Fruit fly (Drosophila melanogaster): ENCODE results near the gene CG11555.

Gene CG11555

DNA sequence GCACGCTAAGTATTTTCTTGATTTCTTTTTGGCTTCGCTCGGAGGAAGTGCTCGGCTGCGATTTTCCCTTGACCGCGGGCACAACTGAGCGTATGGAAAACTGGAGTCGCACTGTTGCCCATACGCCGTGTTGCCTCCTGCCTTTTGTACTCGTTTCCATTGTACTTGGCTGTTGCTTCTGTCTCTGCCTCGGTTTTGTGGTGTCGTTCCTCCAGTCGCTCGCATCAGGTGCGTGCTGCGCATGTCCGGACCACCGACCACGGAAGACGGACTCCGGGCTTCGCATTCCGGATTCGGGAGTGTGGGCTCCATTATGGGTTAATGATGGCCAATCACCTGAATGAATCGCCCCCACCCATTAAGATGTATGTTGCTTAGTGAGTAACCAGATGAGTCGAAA lies 18.0 kb downstream of the CG11555 start, which contains the start of gene CG3625:
Gene CG3625, minus strand, starts transcription at position 139 of the 400 bp plus-strand sequence.
- TF ChIP-seq CG17801 (GFP tag; optimal IDR thresholded peaks at IDR 0.05; ENCODE audit: partially characterized antibody) = no peak

DNA sequence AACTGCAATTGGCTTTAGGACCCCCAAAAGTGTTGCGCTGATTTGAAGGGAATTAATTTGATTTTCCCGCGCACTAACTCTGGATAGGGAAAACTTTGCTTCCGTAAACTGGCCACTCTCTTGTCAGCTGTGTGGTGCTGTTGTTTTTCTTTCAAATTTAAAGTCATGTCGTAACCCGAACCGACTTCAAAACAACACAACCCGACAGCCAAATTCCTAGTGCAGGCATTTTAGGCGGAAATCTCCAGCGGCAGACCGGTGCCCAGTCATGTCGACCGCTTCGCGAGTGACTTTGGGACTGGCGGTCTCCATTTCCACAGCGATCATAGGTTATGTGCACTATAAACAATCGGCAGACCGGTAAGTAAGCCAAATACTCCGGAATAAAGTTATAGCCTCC lies 18.7 kb downstream of the CG11555 start, which contains the start of gene CG11562:
Gene CG11562, plus strand, starts transcription at position 119 of the 400 bp plus-strand sequence.
- peak; percentile 2 for TF ChIP-seq CG17801 (GFP tag; optimal IDR thresholded peaks at IDR 0.05; ENCODE audit: partially characterized antibody)

DNA sequence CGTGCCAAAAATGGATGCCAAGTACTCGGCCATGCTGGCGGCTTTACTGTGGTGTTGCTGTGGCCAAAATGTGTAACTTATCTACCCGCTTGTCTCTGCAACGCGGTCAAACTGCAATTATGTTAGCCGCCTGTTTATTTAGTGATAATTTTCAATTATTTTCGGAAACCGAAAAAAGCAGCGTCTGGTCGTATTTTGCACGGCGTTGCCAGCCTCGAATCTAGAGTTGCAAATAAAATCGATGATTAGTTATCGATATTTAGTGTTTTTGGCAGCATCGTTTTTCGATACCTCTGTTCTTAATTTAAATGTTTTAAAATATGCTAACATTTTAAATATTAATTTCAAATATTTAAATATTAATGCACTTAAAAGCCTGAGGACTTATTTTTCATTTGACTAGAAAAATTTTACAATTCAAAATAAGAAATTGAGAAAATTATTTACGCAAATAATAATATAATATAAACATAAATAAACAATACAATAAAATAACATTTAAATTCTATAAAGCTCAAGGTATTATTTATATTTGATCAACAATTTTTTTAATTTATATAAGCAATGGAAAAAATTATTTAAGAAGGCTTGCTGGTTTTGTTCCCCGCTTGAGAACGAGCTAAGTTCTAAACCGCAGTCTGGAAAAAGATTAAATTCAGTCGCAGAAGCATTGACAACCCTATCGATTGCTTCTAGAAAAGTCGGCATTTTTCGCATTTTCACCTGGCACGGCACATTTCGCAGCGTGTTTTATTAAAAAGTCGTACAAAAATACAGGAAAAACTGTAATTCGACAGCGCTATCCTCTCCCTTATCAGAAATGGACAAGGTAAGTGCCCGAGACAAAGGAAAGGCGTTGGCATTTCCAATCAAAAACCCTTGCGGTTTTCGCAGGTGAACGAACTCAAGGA lies 21.1 kb downstream of the CG11555 start, which contains the start of the genes U2af38 and Stip1:
Gene U2af38, minus strand, starts transcription at position 230 of the 911 bp plus-strand sequence.
Gene Stip1, plus strand, starts transcription at position 671 of the 911 bp plus-strand sequence.
- TF ChIP-seq CG17801 (GFP tag; optimal IDR thresholded peaks at IDR 0.05; ENCODE audit: partially characterized antibody) = no peak

DNA sequence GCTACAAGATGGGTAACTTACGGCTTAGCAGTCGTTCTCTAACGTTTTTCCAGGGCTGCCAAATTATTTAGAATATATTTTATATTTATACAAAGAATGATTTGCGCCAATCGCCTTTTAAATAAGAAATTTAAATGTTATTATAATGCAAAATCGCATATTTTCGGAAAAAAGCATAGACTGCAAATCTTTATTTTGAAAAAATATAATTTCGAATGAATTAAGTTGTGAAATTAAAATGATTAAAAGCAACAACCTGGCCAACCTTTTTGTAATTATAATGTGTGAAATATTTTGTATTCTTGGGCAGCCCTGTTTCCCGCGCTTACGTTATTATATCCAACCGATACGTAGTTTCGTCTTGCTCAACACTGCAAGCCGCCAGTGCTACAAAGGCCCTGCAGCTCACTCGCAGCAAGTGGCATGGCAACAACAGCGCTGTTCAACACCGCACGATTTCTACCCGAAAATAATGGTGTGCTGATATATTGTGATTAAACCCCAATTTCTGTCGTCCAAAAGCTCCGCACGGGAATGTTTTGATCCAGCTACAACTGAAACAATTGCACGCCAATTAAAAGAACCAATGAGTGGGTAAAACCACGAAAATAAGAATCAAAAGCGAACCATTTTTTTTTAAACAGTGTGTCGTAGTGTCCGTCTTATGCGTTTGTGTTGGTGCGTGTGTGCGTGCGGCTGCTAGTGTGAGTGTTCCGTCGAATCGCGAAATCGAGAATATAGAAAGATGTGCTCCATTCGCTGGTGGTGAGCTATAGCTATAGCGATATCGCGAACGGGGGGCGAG lies 24.0 kb downstream of the CG11555 start, which contains the start of gene Pi3K21B:
Gene Pi3K21B, plus strand, starts transcription at position 401 of the 805 bp plus-strand sequence.
- peak; percentile 81 for TF ChIP-seq CG17801 (GFP tag; optimal IDR thresholded peaks at IDR 0.05; ENCODE audit: partially characterized antibody)

DNA sequence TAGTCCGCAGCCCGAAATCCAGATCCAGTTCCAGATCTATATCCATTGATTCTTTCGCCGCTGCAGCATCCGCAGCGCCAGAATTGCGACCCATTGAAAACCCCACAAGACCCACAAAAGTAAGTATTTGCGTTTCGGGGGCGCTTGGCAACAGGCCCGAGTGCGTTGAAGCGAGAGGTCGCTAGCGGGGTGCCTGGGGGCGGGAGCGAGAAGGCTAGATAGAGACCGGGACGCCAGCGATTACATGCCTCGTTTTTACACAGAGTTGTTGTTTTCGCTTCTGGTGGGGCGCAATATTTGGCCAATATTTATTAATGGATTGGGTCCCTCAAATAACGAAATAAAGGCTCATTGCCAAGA lies 24.6 kb downstream of the CG11555 start:
- TF ChIP-seq CG17801 (GFP tag; optimal IDR thresholded peaks at IDR 0.05; ENCODE audit: partially characterized antibody) = no peak

DNA sequence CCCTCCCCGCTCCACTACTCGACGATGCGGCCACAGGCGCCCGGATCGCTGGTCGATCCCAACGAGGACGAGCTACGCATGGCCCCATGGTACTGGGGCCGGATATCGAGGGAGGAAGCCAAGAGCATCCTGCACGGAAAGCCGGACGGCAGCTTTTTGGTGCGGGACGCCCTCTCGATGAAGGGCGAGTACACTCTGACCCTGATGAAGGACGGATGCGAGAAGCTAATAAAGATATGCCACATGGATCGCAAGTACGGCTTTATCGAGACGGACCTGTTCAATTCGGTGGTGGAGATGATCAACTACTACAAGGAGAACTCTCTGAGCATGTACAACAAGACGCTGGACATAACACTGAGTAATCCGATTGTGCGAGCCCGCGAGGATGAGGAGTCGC lies 25.4 kb downstream of the CG11555 start:
- no peak for TF ChIP-seq CG17801 (GFP tag; optimal IDR thresholded peaks at IDR 0.05; ENCODE audit: partially characterized antibody)

DNA sequence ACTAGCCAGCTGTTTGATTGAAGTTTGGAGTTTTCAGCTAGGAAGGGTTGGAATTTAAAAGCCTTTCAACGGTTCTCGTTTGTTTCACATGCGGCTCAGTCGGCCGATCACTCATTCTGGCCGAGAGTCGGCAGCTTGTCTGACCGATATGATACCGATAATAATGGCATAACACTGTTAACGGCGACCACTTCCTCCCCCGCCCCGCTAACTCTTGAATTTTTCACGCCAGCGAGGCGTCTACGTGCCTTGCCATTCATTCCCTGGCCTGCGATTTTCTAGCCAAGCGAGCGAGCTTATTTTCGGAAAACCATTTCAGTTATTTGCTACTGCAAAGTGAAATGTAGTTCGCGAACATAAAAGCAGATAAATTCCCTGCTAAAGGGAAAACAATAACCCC lies 26.4 kb downstream of the CG11555 start:
- TF ChIP-seq CG17801 (GFP tag; optimal IDR thresholded peaks at IDR 0.05; ENCODE audit: partially characterized antibody) = no peak

DNA sequence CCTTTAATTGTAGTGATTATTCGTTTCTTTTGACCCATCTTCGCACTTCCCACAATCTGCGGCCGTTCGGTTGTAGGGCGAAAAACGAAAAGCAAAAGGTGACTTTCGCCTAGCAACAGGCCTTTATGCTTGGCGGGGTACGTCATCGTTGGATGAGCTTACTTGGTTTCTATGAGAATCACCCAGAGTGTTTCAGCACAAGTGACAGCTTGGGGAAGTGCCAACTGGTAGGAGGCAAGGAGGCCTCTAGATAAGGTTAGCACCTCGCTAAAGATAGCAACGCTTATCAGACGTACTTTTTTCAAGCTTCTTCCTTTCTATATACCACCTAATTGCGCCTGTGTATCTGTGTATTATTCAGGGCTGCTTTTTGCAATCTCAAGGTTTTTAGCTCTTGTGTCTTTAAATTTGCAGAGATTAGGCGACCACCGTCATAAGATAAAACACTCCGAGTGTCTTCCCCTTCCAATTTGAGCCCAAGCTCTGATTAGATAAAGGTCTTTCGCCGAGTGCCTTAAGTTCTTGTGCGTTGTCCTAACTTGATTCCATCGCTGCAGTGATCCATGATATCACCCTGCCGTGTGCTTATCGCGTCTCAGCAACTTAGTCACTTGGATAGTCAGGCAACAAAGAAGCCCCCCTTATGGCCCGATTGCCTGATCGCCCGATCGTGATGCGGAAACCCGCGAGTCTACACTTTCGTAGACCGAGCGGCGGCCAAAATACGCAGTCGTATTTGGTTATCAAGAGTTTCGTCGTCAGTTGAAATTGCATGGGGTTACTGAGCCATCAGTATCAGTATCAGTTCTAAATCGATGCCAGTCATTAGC lies 27.5 kb downstream of the CG11555 start:
- no peak for TF ChIP-seq CG17801 (GFP tag; optimal IDR thresholded peaks at IDR 0.05; ENCODE audit: partially characterized antibody)

DNA sequence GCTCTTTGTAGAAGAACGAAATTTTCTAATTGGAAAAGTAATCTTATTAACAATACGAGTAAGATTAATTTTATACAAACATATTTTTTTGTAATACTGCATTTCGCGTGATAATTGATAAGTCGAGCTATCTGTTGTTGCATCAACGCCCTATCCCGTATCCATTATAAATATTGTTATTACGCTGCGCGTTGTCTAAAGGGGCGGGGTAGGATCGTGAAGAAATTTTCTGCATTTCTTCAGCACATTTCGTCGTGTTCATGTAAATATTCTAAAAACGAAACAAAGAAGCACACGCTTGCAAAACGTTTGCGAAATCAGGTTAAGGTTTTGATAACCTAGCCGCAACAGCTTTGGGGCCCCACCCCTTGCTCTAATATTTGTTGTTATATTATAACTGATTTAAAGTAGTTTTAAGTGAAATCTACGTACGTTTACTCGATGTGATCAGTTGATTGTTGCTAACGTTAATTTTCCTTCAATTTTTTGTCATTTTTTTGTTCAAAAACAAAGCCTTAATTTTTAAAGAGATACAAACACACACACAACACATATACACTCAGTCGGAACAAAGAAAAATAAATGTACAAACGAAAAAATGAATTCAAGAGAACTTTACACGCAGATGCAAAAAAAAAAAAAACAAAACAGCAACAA lies 29.8 kb downstream of the CG11555 start:
- no peak for TF ChIP-seq CG17801 (GFP tag; optimal IDR thresholded peaks at IDR 0.05; ENCODE audit: partially characterized antibody)

DNA sequence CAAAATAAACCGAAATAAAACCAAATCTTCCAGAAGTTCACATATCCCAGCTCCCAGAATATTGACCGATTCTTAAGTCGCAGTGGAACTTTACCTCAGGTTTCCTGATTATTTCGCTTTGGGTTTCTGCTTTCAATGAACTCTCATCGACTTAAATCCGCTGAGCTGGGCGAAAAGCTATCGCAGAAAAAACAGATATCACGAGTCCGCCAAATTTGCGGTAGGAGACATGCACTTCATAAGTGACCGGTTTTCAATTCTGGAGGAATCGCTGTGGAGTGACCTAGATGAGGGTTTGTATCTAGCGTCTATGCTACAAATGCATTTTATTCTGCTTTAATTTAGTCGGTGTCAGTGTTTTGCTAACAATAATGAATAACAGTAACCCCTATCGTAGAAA lies 31.6 kb downstream of the CG11555 start:
- TF ChIP-seq CG17801 (GFP tag; optimal IDR thresholded peaks at IDR 0.05; ENCODE audit: partially characterized antibody) = no peak

DNA sequence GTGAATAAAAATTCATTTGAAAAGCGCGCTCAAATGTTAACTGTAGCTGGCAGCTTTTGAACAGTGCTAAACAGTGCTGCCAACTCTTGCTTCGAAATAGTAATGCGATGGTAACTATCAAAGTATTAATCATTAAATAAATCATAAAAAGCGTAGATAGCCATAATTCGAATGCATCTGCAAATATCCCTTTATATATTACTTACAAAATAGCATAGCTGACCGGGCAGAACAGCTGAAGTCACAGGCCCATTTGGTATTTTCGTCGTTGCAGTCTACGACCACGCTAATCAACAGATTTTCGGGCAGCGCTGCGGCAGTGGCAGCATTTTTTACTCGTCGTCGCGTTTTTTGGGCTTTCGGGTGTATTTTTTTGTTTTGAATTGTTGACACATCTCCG lies 32.0 kb downstream of the CG11555 start, which contains the start of gene Plc21C:
Gene Plc21C, plus strand, starts transcription at position 290 of the 400 bp plus-strand sequence.
- peak; percentile 68 for TF ChIP-seq CG17801 (GFP tag; optimal IDR thresholded peaks at IDR 0.05; ENCODE audit: partially characterized antibody)

DNA sequence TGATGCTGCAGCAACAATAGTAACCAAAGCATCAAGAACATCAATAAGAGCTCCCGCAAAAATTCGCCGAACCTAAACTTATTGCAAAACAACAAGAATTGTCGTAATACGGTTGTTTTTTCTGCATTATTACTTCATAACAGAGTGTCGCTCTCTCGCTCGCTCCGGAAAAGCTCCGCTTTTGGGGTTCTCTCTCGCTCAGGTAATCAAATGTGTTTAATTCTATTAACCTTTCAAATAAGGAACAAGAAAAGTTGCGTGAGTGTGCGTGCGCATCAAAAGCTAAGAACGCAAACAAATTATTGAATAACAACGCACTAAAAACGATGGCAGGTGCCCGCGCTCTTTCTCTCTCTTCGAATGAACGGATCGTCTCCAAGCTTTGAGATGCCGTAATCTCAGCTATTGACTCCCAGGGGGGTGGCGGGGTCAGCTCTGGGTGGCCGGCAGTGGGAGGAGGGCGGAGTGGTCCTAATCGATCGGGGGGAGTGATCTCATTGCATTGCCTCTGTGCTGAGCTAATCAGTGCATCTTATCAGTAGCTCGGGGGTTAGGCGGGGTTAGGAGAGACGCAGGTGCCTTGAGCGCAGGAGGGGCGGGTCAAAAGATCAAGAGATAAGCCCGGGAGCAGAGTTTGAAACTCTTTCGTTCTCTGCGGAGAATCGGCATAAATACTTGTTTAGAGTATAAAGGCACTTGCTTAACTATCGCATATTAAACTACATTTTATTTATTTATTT lies 32.7 kb downstream of the CG11555 start:
- no peak for TF ChIP-seq CG17801 (GFP tag; optimal IDR thresholded peaks at IDR 0.05; ENCODE audit: partially characterized antibody)

DNA sequence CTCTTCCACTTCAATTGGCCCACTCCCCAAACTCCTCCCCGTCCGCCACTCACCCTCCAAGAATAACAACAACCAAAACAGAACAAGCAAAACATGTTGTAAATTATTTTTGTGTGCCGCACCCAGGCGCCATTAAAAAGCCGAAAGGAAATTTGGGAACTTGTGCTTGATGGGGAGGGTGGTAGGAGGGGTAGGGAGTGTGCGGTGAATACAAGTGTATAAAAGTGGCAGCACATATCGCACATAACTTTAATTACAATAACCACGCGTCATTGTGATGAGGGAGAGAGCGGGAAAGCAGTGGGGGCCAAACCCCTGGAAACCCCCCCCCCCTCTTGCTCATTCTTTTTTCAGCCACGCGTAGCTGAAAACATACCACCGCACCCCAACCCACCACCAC lies 33.5 kb downstream of the CG11555 start:
- no peak for TF ChIP-seq CG17801 (GFP tag; optimal IDR thresholded peaks at IDR 0.05; ENCODE audit: partially characterized antibody)

Measured in ovary, adult (tissue).